Fruit fly (Drosophila melanogaster): ENCODE data around the gene CG14262.

Gene CG14262

DNA sequence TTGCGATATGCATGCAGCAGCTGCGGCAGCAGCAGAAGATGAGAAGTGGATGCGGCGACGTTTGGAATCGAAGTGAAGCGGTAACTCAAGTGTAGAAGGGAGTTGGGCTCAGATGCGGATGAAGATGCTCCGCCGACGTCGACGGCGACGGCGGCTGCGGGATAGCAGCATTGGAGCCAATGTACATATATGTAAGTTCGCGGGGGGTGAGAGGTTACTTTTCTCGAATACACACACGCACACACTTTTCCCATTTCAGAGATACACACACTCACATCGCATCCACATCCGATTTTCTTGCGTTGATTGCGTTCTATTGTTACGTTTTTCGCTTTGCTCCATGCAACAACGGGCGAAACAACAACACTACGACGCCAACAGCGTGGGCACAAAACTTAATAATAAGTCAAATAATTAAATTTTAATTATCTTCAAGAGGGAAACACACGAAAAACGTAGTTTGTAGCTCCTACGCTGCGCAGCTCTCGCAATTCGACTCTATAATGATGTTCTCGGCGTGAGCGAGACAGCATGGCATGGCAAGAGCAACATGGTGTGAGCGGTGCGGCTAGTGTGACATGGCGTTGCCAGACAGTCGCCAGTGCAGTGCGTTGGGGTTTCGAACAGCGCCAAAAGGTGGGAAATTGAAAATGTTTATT lies 20.4 kb downstream of the CG14262 start, which contains the start of gene CG18766:
CG18766 (minus strand) TSS at position 508 of the 659 bp plus-strand sequence.
- TF ChIP-seq CG7372 (GFP tag; IDR thresholded peaks at IDR 0.05) (no peak), CG2116 (GFP tag; optimal IDR thresholded peaks at IDR 0.05) (peak; percentile 39), Mad (GFP tag; optimal IDR thresholded peaks at IDR 0.05) (no peak), MESR4 (GFP tag; optimal IDR thresholded peaks at IDR 0.05) (peak; percentile 72), vvl (GFP tag; IDR thresholded peaks at IDR 0.05) (peak; percentile 53), CG11456 (GFP tag; IDR thresholded peaks at IDR 0.05) (0 out of 3 replicates have a peak, but pooled peaks have one; percentile 6), Dbx (GFP tag; IDR thresholded peaks at IDR 0.05) (no peak), abd-A (tag; optimal IDR thresholded peaks at IDR 0.05) (peak; percentile 63), btn (GFP tag; optimal IDR thresholded peaks at IDR 0.05) (no peak), insv (GFP tag; optimal IDR thresholded peaks at IDR 0.05) (no peak), usp (GFP tag; optimal IDR thresholded peaks at IDR 0.05) (no peak), phol (tag; optimal IDR thresholded peaks at IDR 0.05) (peak; percentile 40), gfzf (GFP tag; optimal IDR thresholded peaks at IDR 0.05) (peak; percentile 30), pho (GFP tag; optimal IDR thresholded peaks at IDR 0.05) (peak; percentile 45), CG16813 (GFP tag; IDR thresholded peaks at IDR 0.05; ENCODE audit: partially characterized antibody) (0 out of 3 replicates have a peak, but pooled peaks have one; percentile 21), repo (GFP tag; optimal IDR thresholded peaks at IDR 0.05) (peak; percentile 9), fu2 (GFP tag; optimal IDR thresholded peaks at IDR 0.05) (peak; percentile 15), sob (GFP tag; IDR thresholded peaks at IDR 0.05) (no peak), CG12659 (GFP tag; optimal IDR thresholded peaks at IDR 0.05) (peak; percentile 62), hb (GFP tag; IDR thresholded peaks at IDR 0.05; ENCODE audit: partially characterized antibody) (0 out of 3 replicates have a peak, but pooled peaks have one; percentile 20), MBD-R2 (GFP tag; IDR thresholded peaks at IDR 0.05) (peak; percentile 83), corto (GFP tag; optimal IDR thresholded peaks at IDR 0.05) (peak; percentile 20), trem (tag; optimal IDR thresholded peaks at IDR 0.05) (peak; percentile 47), tx (GFP tag; optimal IDR thresholded peaks at IDR 0.05) (no peak), Atf6 (GFP tag; IDR thresholded peaks at IDR 0.05) (peak; percentile 27; the same call in 1 of the 2 replicates), CG10321 (GFP tag; IDR thresholded peaks at IDR 0.05) (peak; percentile 98), CG1603 (tag; optimal IDR thresholded peaks at IDR 0.05) (peak; percentile 79), fd3F (GFP tag; optimal IDR thresholded peaks at IDR 0.05) (no peak), CG9932 (GFP tag; IDR thresholded peaks at IDR 0.05) (peak; percentile 54), CG15269 (tag; optimal IDR thresholded peaks at IDR 0.05) (peak; percentile 12), tll (GFP tag; optimal IDR thresholded peaks at IDR 0.05) (peak in 1 of 2 experiments; percentile 47), zen (tag; optimal IDR thresholded peaks at IDR 0.05) (peak; percentile 55), Bgb (GFP tag; IDR thresholded peaks at IDR 0.05; ENCODE audit: partially characterized antibody) (peak; percentile 41; the same call in 1 of the 2 replicates), Dref (GFP tag; IDR thresholded peaks at IDR 0.05) (peak; percentile 39; the same call in 1 of the 2 replicates), gsb-n (tag; optimal IDR thresholded peaks at IDR 0.05) (peak; percentile 5), CG10267 (tag; optimal IDR thresholded peaks at IDR 0.05) (peak; percentile 12), tio (GFP tag; optimal IDR thresholded peaks at IDR 0.05) (no peak), pb (GFP tag; optimal IDR thresholded peaks at IDR 0.05) (peak; percentile 56), CG2120 (GFP tag; optimal IDR thresholded peaks at IDR 0.05) (peak; percentile 37), CG34422 (GFP tag; IDR thresholded peaks at IDR 0.05) (peak; percentile 58; the same call in 1 of the 3 replicates), dmrt11E (tag; optimal IDR thresholded peaks at IDR 0.05) (peak; percentile 7), CG30403 (GFP tag; optimal IDR thresholded peaks at IDR 0.05) (peak; percentile 19), CoRest (tag; optimal IDR thresholded peaks at IDR 0.05) (peak; percentile 23), CG1647 (GFP tag; optimal IDR thresholded peaks at IDR 0.05) (no peak), Awh (GFP tag; IDR thresholded peaks at IDR 0.05) (0 out of 2 replicates have a peak, but pooled peaks have one; percentile 24), Trl (optimal IDR thresholded peaks at IDR 0.05) (peak in 1 of 2 experiments; percentile 59), Trl (GFP tag; optimal IDR thresholded peaks at IDR 0.05) (peak; percentile 50), grau (tag; optimal IDR thresholded peaks at IDR 0.05) (peak; percentile 29), Spps (tag; optimal IDR thresholded peaks at IDR 0.05) (peak; percentile 3)
